Worm (Caenorhabditis elegans): ENCODE results near the gene F45C12.17.

Gene F45C12.17

ce11 chrII:1725735-1726134 is at the start of gene F45C12.17:
TSS of gene F45C12.17 (plus strand) at chrII:1726111.
- no peak for TF ChIP-seq ztf-11 (tag; optimal IDR thresholded peaks at IDR 0.05)
- no peak for TF ChIP-seq pha-4 (tag; optimal IDR thresholded peaks at IDR 0.05)
- no peak for TF ChIP-seq mdl-1 (tag; optimal IDR thresholded peaks at IDR 0.05)
- TF ChIP-seq nhr-25 (tag; optimal IDR thresholded peaks at IDR 0.05): no peak
- no peak for TF ChIP-seq ceh-9 (tag; optimal IDR thresholded peaks at IDR 0.05)
- no peak for TF ChIP-seq nhr-67 (tag; optimal IDR thresholded peaks at IDR 0.05)
- no peak for TF ChIP-seq nhr-76 (tag; optimal IDR thresholded peaks at IDR 0.05)
- TF ChIP-seq lin-15B (tag; optimal IDR thresholded peaks at IDR 0.05): no peak
- no peak for TF ChIP-seq daf-12 (tag; optimal IDR thresholded peaks at IDR 0.05)
- TF ChIP-seq elt-3 (tag; optimal IDR thresholded peaks at IDR 0.05): no peak
- TF ChIP-seq skn-1 (tag; optimal IDR thresholded peaks at IDR 0.05): no peak
- no peak for TF ChIP-seq eor-1 (tag; optimal IDR thresholded peaks at IDR 0.05)

DNA sequence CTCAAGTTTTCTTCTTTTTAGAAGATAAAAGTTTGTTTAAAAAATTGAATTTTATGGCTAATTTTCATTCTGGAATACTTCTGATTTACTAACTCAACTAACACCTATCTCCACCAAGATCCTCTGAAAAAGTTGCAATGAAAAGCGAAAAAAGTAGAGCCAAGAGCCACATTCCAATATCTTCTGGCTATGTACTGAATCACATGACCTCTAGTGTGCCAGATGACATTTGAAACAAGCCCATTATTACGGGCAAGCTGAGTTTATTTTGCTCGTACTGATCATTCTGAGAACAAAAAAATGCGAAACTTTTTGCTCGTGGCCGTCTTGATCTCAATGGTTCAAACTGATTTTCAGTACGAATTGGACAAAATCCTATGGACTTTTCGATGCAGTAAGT is 46.8 kb upstream of the F45C12.17 start, which contains the start of gene irld-36:
TSS of gene irld-36 (plus strand) at position 301 of the 400 bp plus-strand sequence.
- TF ChIP-seq nhr-76 (tag; optimal IDR thresholded peaks at IDR 0.05) (no peak), ceh-16 (tag; optimal IDR thresholded peaks at IDR 0.05) (no peak), fos-1 (tag; optimal IDR thresholded peaks at IDR 0.05) (no peak), ztf-4 (tag; optimal IDR thresholded peaks at IDR 0.05) (no peak), unc-62 (GFP tag; optimal IDR thresholded peaks at IDR 0.05) (no peak)

DNA sequence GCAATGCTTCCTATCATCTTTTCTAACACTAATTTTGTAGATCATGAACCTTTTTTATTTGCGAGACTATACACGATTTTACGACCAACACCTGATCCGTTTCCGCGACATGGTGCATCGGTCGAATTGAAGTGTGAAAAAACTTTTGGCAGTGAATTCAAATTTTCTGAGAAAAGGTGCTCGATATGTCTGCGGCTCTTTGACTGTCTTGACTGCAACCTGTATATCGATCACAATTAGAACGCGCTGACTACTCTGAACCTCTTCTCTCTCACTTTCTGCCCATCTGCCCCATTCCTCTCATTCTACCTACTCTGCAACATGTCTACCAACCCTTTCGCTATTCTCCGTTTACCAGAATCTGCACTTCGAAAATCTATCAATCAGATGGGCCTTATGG is 43.7 kb upstream of the F45C12.17 start, which contains the start of gene fbxb-26:
TSS of gene fbxb-26 (plus strand) at position 301 of the 400 bp plus-strand sequence.
- no peak for TF ChIP-seq nhr-11 (tag; optimal IDR thresholded peaks at IDR 0.05)
- no peak for TF ChIP-seq snpc-4 (tag; optimal IDR thresholded peaks at IDR 0.05)

DNA sequence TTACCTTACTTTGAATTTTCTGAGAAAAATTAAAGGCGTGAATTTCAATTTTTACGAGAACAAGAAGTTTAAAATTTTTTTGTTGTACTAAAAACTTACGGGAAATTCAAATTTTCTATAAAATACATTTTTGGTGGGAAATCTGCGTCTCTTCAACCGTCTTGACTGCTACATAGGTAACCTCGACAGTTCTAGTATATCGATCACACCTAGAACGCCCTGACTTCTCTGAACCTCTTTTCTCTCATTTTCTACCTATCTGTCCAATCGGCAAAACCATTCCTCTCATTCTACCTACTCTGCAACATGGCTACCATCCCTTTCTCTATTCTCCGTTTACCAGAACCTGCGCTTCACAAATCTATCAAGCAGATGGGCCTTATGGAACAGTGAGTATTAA is 42.2 kb upstream of the F45C12.17 start, which contains the start of gene fbxb-25:
TSS of gene fbxb-25 (plus strand) at position 301 of the 400 bp plus-strand sequence.
- no peak for TF ChIP-seq ceh-9 (tag; optimal IDR thresholded peaks at IDR 0.05)
- TF ChIP-seq ztf-11 (tag; optimal IDR thresholded peaks at IDR 0.05): no peak

ce11 chrII:1688813-1689212 is 37.1 kb upstream of the F45C12.17 start, which contains the start of the genes fbxb-18 and fbxb-19:
TSS of gene fbxb-18 (minus strand) at chrII:1688913.
TSS of gene fbxb-19 (minus strand) at chrII:1689181.
- TF ChIP-seq aly-2 (tag; optimal IDR thresholded peaks at IDR 0.05) (no peak), nhr-25 (tag; optimal IDR thresholded peaks at IDR 0.05) (no peak), nhr-11 (tag; optimal IDR thresholded peaks at IDR 0.05) (no peak), hmg-11 (tag; optimal IDR thresholded peaks at IDR 0.05) (no peak), ama-1 (optimal IDR thresholded peaks at IDR 0.05) (no peak), daf-12 (tag; optimal IDR thresholded peaks at IDR 0.05) (no peak), zag-1 (tag; optimal IDR thresholded peaks at IDR 0.05) (no peak), nhr-43 (tag; optimal IDR thresholded peaks at IDR 0.05; ENCODE audit: poor library complexity, severe bottlenecking) (no peak), fkh-2 (tag; optimal IDR thresholded peaks at IDR 0.05) (no peak), pqm-1 (tag; optimal IDR thresholded peaks at IDR 0.05) (no peak), jun-1 (tag; optimal IDR thresholded peaks at IDR 0.05) (no peak), eor-1 (tag; optimal IDR thresholded peaks at IDR 0.05) (no peak), ztf-4 (tag; optimal IDR thresholded peaks at IDR 0.05) (no peak), ceh-82 (tag; optimal IDR thresholded peaks at IDR 0.05) (no peak), tbx-2 (tag; optimal IDR thresholded peaks at IDR 0.05) (no peak), lsy-12 (tag; optimal IDR thresholded peaks at IDR 0.05) (no peak), ceh-28 (tag; optimal IDR thresholded peaks at IDR 0.05) (no peak), nhr-76 (tag; optimal IDR thresholded peaks at IDR 0.05) (no peak), egl-27 (tag; optimal IDR thresholded peaks at IDR 0.05) (no peak)

ce11 chrII:1691011-1691410 is 34.9 kb upstream of the F45C12.17 start, which contains the start of gene fbxc-22:
TSS of gene fbxc-22 (minus strand) at chrII:1691111.
- TF ChIP-seq zag-1 (tag; optimal IDR thresholded peaks at IDR 0.05): no peak
- TF ChIP-seq egl-27 (tag; optimal IDR thresholded peaks at IDR 0.05): no peak
- TF ChIP-seq nhr-12 (tag; optimal IDR thresholded peaks at IDR 0.05): no peak
- no peak for TF ChIP-seq nhr-28 (tag; optimal IDR thresholded peaks at IDR 0.05)
- no peak for TF ChIP-seq nhr-77 (tag; optimal IDR thresholded peaks at IDR 0.05)
- TF ChIP-seq fkh-2 (tag; optimal IDR thresholded peaks at IDR 0.05): no peak
- no peak for TF ChIP-seq ceh-28 (tag; optimal IDR thresholded peaks at IDR 0.05)
- no peak for TF ChIP-seq ceh-16 (tag; optimal IDR thresholded peaks at IDR 0.05)
- TF ChIP-seq ztf-11 (tag; optimal IDR thresholded peaks at IDR 0.05): no peak
- no peak for TF ChIP-seq elt-2 (tag; optimal IDR thresholded peaks at IDR 0.05)
- TF ChIP-seq egl-5 (tag; optimal IDR thresholded peaks at IDR 0.05): no peak
- no peak for TF ChIP-seq unc-62 (GFP tag; optimal IDR thresholded peaks at IDR 0.05)
- no peak for TF ChIP-seq hmg-11 (tag; optimal IDR thresholded peaks at IDR 0.05)

Data from whole organism, L3 larva.